Worm (Caenorhabditis elegans): ENCODE measurements around the gene aat-1.

Gene aat-1

DNA sequence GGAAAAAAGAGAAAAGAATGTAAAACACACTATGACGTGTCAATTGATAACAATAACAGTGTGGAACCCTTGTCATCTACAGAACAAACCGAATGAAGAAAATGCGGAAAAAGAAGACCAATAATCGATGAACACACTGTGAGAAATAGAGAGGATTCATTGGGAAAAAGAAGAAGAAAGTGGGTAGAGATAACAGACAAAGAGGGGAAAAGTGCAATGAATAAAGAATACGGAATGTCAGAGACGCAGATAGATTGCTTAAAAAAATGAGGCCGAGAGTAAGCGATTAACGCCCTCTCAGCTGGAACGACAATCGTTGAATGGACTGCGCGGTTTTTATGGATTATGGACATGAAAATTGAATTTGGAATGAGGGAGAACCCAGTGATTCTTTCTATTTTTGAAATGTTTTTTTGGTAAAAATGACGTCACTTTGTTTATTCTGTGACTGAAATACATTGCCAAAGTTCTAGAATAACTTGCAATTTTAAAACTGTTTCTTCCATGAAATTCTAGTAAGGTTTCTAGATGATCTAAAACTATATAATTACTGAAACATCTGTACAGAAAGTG is 46.4 kb upstream of the aat-1 start, which contains the start of gene amph-1 (continued):
- TF ChIP-seq F26F4.8 (GFP tag; conservative IDR thresholded peaks at IDR 0.05) = no peak
- TF ChIP-seq lin-13 (GFP tag; optimal IDR thresholded peaks at IDR 0.05) = no peak
- no peak for TF ChIP-seq ZK546.5 (tag; optimal IDR thresholded peaks at IDR 0.05)
- no peak for TF ChIP-seq ceh-20 (GFP tag; IDR thresholded peaks at IDR 0.05)
- no peak for TF ChIP-seq snpc-4 (tag; optimal IDR thresholded peaks at IDR 0.05)
- no peak for TF ChIP-seq unc-130 (GFP tag; optimal IDR thresholded peaks at IDR 0.05)
- no peak for TF ChIP-seq ces-1 (GFP tag; optimal IDR thresholded peaks at IDR 0.05)
- TF ChIP-seq nhr-28 (tag; optimal IDR thresholded peaks at IDR 0.05) = peak; percentile 56
- no peak for TF ChIP-seq daf-8 (GFP tag; IDR thresholded peaks at IDR 0.05)
- TF ChIP-seq cey-2 (tag; optimal IDR thresholded peaks at IDR 0.05; ENCODE audit: borderline replicate concordance, insufficient read depth) = peak; percentile 41
- TF ChIP-seq ztf-11 (tag; optimal IDR thresholded peaks at IDR 0.05) = no peak
- TF ChIP-seq lin-29 (GFP tag; IDR thresholded peaks at IDR 0.05) = no peak
- TF ChIP-seq zfp-3 (GFP tag; conservative IDR thresholded peaks at IDR 0.05) = no peak
- TF ChIP-seq fos-1 (tag; optimal IDR thresholded peaks at IDR 0.05) = no peak
- TF ChIP-seq dmd-8 (GFP tag; IDR thresholded peaks at IDR 0.05) = no peak
- TF ChIP-seq unc-39 (tag; optimal IDR thresholded peaks at IDR 0.05) = no peak
- TF ChIP-seq nhr-237 (tag; optimal IDR thresholded peaks at IDR 0.05) = no peak
- TF ChIP-seq D1046.2 (GFP tag; IDR thresholded peaks at IDR 0.05) = no peak
- no peak for TF ChIP-seq mxl-2 (GFP tag; conservative IDR thresholded peaks at IDR 0.05)
- no peak for TF ChIP-seq nhr-10 (tag; optimal IDR thresholded peaks at IDR 0.05)
- no peak for TF ChIP-seq saeg-2 (GFP tag; IDR thresholded peaks at IDR 0.05)
- 0 out of 2 replicates have a peak, but pooled peaks have one; percentile 6 for TF ChIP-seq madf-9 (GFP tag; conservative IDR thresholded peaks at IDR 0.05)
- TF ChIP-seq ceh-44 (GFP tag; IDR thresholded peaks at IDR 0.05) = no peak
- TF ChIP-seq lin-15B (tag; optimal IDR thresholded peaks at IDR 0.05) = no peak
- no peak for TF ChIP-seq ceh-28 (tag; optimal IDR thresholded peaks at IDR 0.05)
- no peak for TF ChIP-seq ceh-62 (tag; optimal IDR thresholded peaks at IDR 0.05)
- no peak for TF ChIP-seq sdz-12 (GFP tag; optimal IDR thresholded peaks at IDR 0.05)
- TF ChIP-seq set-16 (GFP tag; IDR thresholded peaks at IDR 0.05) = no peak
- no peak for TF ChIP-seq zip-11 (GFP tag; IDR thresholded peaks at IDR 0.05)
- no peak for TF ChIP-seq lin-39 (tag; optimal IDR thresholded peaks at IDR 0.05)
- no peak for TF ChIP-seq dpl-1 (GFP tag; optimal IDR thresholded peaks at IDR 0.05)
- no peak for TF ChIP-seq mes-2 (tag; optimal IDR thresholded peaks at IDR 0.05; ENCODE audit: poor library complexity, severe bottlenecking)
- TF ChIP-seq nhr-25 (tag; optimal IDR thresholded peaks at IDR 0.05; ENCODE audit: borderline replicate concordance, insufficient read depth) = no peak
- TF ChIP-seq jun-1 (tag; optimal IDR thresholded peaks at IDR 0.05) = no peak
- no peak for TF ChIP-seq zip-2 (tag; optimal IDR thresholded peaks at IDR 0.05)
- TF ChIP-seq spr-3 (GFP tag; optimal IDR thresholded peaks at IDR 0.05) = no peak
- TF ChIP-seq pqm-1 (tag; optimal IDR thresholded peaks at IDR 0.05) = no peak
- no peak for TF ChIP-seq ztf-7 (tag; optimal IDR thresholded peaks at IDR 0.05)
- TF ChIP-seq daf-16 (GFP tag; optimal IDR thresholded peaks at IDR 0.05) = no peak
- peak; percentile 19 for TF ChIP-seq daf-16 (tag; optimal IDR thresholded peaks at IDR 0.05)
- no peak for TF ChIP-seq egl-43 (GFP tag; IDR thresholded peaks at IDR 0.05)

DNA sequence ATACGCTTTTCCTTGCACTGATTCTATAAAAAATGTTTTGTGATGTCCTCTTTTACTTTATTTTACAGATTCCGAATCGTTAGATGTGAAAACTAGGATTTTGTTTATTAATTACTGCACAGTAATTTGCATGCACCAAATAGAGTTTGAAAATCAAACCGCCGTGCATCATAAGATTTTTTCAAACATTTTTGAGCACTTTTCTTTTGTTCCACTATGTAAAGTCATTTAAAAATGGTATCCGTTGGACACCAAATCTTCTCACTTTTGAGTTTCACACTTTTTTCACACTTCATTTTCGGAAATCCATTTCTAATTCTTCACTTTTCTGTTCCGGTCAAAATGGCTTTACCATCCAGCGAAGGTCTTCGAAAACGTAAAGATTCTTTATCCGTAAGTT is 41.7 kb upstream of the aat-1 start, which contains the start of gene degl-2:
TSS of gene degl-2 (plus strand) at position 301 of the 400 bp plus-strand sequence.
- TF ChIP-seq madf-9 (GFP tag; conservative IDR thresholded peaks at IDR 0.05) (no peak), nhr-76 (tag; optimal IDR thresholded peaks at IDR 0.05) (no peak), zag-1 (tag; optimal IDR thresholded peaks at IDR 0.05) (no peak), ctbp-1 (GFP tag; IDR thresholded peaks at IDR 0.05) (no peak), F44E2.7 (GFP tag; IDR thresholded peaks at IDR 0.05) (no peak), daf-19 (GFP tag; conservative IDR thresholded peaks at IDR 0.05) (no peak), ceh-32 (tag; optimal IDR thresholded peaks at IDR 0.05; ENCODE audit: poor library complexity) (no peak)
